Worm (Caenorhabditis elegans): Measurements from ENCODE around the gene F54D12.9.

Gene F54D12.9

DNA sequence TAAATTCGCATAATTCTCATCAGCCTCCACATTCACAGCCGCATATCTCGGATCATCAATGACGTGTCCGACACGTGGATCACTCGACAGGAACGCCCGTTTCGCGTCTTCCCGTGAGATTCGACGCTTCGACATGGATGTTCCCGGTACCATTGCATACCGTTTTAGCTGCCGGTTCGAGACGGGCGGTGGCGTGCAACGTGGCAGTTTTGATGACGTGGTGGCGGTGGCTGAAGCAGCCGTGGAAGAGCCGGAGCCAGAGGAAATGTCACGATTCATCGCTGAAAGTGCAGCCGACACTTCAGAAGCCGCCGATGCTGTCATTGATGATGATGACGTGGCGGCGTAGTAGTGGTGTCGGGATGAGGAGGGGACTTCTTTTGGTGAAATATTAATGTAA lies 10.0 kb downstream of the F54D12.9 start:
- TF ChIP-seq sem-4 (tag; optimal IDR thresholded peaks at IDR 0.05) (no peak), zag-1 (tag; optimal IDR thresholded peaks at IDR 0.05) (no peak), lin-11 (tag; optimal IDR thresholded peaks at IDR 0.05) (no peak), gmeb-1 (tag; optimal IDR thresholded peaks at IDR 0.05) (no peak), nhr-21 (tag; optimal IDR thresholded peaks at IDR 0.05) (no peak), elt-1 (tag; optimal IDR thresholded peaks at IDR 0.05) (no peak), Y55F3AM.14 (GFP tag; optimal IDR thresholded peaks at IDR 0.05) (no peak), dmd-4 (tag; optimal IDR thresholded peaks at IDR 0.05) (no peak), mdl-1 (tag; optimal IDR thresholded peaks at IDR 0.05) (no peak), ztf-11 (tag; optimal IDR thresholded peaks at IDR 0.05) (no peak), lin-13 (GFP tag; optimal IDR thresholded peaks at IDR 0.05) (no peak), sma-3 (GFP tag; optimal IDR thresholded peaks at IDR 0.05) (no peak), F13H6.1 (tag; optimal IDR thresholded peaks at IDR 0.05) (no peak)

ce11 chrII:1369322-1369721 lies 12.2 kb downstream of the F54D12.9 start:
- TF ChIP-seq lsy-2 (tag; optimal IDR thresholded peaks at IDR 0.05) = no peak
- no peak for TF ChIP-seq dmd-4 (tag; optimal IDR thresholded peaks at IDR 0.05)
- no peak for TF ChIP-seq nhr-23 (tag; optimal IDR thresholded peaks at IDR 0.05)
- TF ChIP-seq gmeb-1 (tag; optimal IDR thresholded peaks at IDR 0.05) = no peak

DNA sequence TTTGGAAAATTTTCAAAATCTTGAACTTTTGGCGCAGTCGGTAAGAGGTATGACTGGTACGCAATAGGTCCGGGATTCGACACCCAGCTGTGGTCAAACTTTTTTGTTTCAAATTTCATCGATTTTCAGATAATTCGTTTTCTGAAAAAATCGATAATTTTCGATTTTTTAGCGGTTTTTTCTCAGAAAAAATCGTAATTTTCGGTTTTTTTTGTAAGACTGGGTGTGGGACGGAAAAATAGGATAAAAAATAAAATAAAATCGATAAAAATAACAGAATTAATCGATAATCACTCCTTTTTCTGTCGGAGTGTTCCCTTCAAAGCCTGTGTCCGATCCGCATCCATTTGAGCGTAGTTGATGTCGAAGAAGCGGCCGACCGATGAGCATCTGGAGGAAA lies 12.8 kb downstream of the F54D12.9 start:
- no peak for TF ChIP-seq unc-62 (GFP tag; optimal IDR thresholded peaks at IDR 0.05)
- no peak for TF ChIP-seq nhr-25 (tag; optimal IDR thresholded peaks at IDR 0.05)
- TF ChIP-seq ZK546.5 (tag; optimal IDR thresholded peaks at IDR 0.05) = no peak
- TF ChIP-seq nhr-11 (tag; optimal IDR thresholded peaks at IDR 0.05) = no peak

DNA sequence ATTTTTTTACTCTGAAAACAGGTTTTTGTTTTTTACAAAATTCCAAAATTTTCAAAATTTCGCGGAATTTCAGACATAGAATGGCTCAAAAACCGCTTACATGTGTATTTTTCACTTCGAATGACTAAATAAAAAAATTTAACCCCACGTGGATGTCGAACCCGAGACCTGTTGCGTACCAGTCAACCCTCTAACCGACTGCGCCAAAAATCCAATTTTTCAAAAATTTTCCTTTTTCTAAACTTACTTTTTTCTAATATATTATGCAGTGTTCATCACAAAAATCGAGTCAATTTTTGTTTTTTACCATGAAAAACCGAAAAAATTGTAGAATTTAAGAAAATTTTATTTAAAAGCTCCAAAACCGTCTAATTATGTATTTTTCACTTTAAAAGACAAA lies 15.5 kb downstream of the F54D12.9 start:
- TF ChIP-seq ceh-82 (tag; optimal IDR thresholded peaks at IDR 0.05) (no peak), R02D3.7 (tag; optimal IDR thresholded peaks at IDR 0.05) (no peak), aly-2 (tag; optimal IDR thresholded peaks at IDR 0.05) (no peak), crh-2 (tag; optimal IDR thresholded peaks at IDR 0.05) (no peak), ztf-4 (tag; optimal IDR thresholded peaks at IDR 0.05) (no peak), mbf-1 (tag; optimal IDR thresholded peaks at IDR 0.05) (no peak), Y55F3AM.14 (GFP tag; optimal IDR thresholded peaks at IDR 0.05) (no peak), peb-1 (tag; optimal IDR thresholded peaks at IDR 0.05) (no peak), nhr-6 (tag; optimal IDR thresholded peaks at IDR 0.05) (no peak), sem-4 (tag; optimal IDR thresholded peaks at IDR 0.05) (no peak), nhr-237 (tag; optimal IDR thresholded peaks at IDR 0.05) (no peak), ztf-1 (GFP tag; conservative IDR thresholded peaks at IDR 0.05) (no peak), ztf-11 (tag; optimal IDR thresholded peaks at IDR 0.05) (no peak), elt-1 (tag; optimal IDR thresholded peaks at IDR 0.05) (no peak), egl-27 (tag; optimal IDR thresholded peaks at IDR 0.05) (no peak), mdl-1 (tag; optimal IDR thresholded peaks at IDR 0.05) (no peak), sma-3 (GFP tag; optimal IDR thresholded peaks at IDR 0.05) (no peak), snpc-4 (tag; optimal IDR thresholded peaks at IDR 0.05) (no peak), lin-13 (GFP tag; optimal IDR thresholded peaks at IDR 0.05) (no peak), fos-1 (tag; optimal IDR thresholded peaks at IDR 0.05) (no peak)

ce11 chrII:1362423-1362822 lies 19.1 kb downstream of the F54D12.9 start:
- TF ChIP-seq nhr-25 (tag; optimal IDR thresholded peaks at IDR 0.05) = no peak

DNA sequence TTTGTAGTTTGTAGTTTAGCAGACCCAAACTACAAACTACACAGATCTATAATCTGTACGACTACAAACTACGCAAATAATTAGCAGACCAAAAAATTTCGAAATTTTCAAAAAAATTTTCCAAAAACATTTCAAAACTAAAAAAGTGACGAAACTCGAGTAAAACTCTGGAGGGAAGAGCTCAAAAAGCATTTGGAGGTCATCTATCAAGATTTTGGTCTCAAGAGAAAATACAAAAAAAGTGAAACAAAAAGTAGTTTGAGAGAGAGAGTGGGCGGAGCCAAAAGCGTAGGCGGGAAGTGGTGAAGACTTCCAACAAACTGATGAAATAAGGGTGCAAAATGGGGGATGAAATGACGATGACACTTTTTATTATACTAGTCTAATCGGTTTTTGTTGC lies 21.3 kb downstream of the F54D12.9 start:
- no peak for TF ChIP-seq lin-13 (GFP tag; optimal IDR thresholded peaks at IDR 0.05)
- peak; percentile 27 for TF ChIP-seq unc-55 (GFP tag; optimal IDR thresholded peaks at IDR 0.05)
- TF ChIP-seq lsy-2 (tag; optimal IDR thresholded peaks at IDR 0.05) = peak in 1 of 2 experiments; percentile 11
- TF ChIP-seq unc-39 (tag; optimal IDR thresholded peaks at IDR 0.05) = no peak

All from whole organism, L2 larva.